Fruit fly (Drosophila melanogaster): ENCODE results near the gene CAH16.

Gene CAH16

DNA sequence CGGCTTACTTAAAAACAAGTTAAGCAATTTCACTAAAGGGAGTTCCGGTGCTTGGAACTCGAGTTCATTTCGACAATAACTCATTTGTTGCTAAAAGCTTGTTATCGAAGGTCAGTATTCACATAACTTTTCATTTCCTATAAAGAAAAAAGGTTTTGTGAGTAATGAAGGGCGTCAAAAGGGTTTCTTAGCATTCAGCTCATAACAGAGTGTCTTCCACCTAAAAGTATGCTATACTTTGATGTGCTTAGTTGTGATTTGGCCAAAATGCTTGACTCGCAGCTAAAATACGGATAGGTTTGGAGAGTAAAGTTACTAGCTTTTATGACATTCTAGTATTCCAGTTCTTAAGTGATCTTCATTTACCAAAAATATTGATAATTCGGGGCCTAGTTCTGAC lies 3.9 kb downstream of the CAH16 start:
- no peak for TF ChIP-seq CG15710 (tag; optimal IDR thresholded peaks at IDR 0.05)
- TF ChIP-seq rn (GFP tag; IDR thresholded peaks at IDR 0.05): no peak
- no peak for TF ChIP-seq Snoo (tag; optimal IDR thresholded peaks at IDR 0.05)
- no peak for TF ChIP-seq CG13204 (GFP tag; optimal IDR thresholded peaks at IDR 0.05)
- TF ChIP-seq CG14655 (GFP tag; optimal IDR thresholded peaks at IDR 0.05): no peak
- no peak for TF ChIP-seq Pif1A (GFP tag; optimal IDR thresholded peaks at IDR 0.05)
- TF ChIP-seq CG4496 (GFP tag; IDR thresholded peaks at IDR 0.05): no peak
- TF ChIP-seq fd96Ca (GFP tag; IDR thresholded peaks at IDR 0.05): no peak

dm6 chr3R:31265430-31265829 lies 5.4 kb downstream of the CAH16 start, which contains the start of gene ppk24:
ppk24 (plus strand) TSS chr3R:31265730.
- no peak for TF ChIP-seq CG14655 (GFP tag; optimal IDR thresholded peaks at IDR 0.05)
- no peak for TF ChIP-seq CG8159 (tag; optimal IDR thresholded peaks at IDR 0.05)
- no peak for TF ChIP-seq Ets98B (GFP tag; IDR thresholded peaks at IDR 0.05)
- no peak for TF ChIP-seq CG9948 (tag; optimal IDR thresholded peaks at IDR 0.05)
- no peak for TF ChIP-seq CG8301 (tag; optimal IDR thresholded peaks at IDR 0.05)
- no peak for TF ChIP-seq fd96Ca (GFP tag; IDR thresholded peaks at IDR 0.05)
- TF ChIP-seq Pif1A (GFP tag; optimal IDR thresholded peaks at IDR 0.05): no peak
- no peak for TF ChIP-seq CG34367 (tag; optimal IDR thresholded peaks at IDR 0.05)
- no peak for TF ChIP-seq Snoo (tag; optimal IDR thresholded peaks at IDR 0.05)

DNA sequence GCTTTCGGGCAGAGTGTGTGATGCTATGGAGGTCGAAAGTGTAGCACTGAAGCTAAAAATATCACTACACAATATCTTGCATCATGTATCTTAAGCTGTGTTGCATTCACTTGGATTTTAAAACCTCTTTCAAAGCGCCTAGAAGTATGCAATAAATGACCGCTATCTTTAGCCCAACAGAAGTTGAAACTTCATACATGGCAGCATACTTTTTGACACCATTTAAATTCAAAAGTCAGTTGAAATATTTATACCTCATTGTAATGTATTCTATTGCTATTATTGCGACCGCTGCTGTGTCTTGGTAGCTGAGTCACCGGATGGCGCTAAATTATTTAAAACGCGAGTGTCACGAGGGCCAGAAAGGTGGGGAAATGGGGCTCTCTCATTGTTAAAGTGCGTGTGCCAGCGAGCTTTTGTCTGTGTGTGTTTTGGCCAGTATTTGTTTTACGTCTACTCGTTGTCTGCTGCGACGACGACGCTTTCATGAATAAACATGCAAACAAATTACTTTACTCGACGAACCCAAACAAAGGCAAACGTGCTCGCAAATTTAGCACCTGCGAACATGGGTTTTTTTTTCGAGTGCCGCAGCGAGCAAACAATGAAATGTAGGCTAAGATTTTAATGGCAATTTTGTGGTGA lies 10.9 kb downstream of the CAH16 start:
- no peak for TF ChIP-seq CG15710 (tag; optimal IDR thresholded peaks at IDR 0.05)
- peak; percentile 15 for TF ChIP-seq CG8159 (tag; optimal IDR thresholded peaks at IDR 0.05)

dm6 chr3R:31285791-31286190 lies 25.7 kb downstream of the CAH16 start:
- TF ChIP-seq fd96Ca (GFP tag; IDR thresholded peaks at IDR 0.05) (no peak), CG8159 (tag; optimal IDR thresholded peaks at IDR 0.05) (peak; percentile 62), CG13204 (GFP tag; optimal IDR thresholded peaks at IDR 0.05) (no peak), CG17806 (tag; optimal IDR thresholded peaks at IDR 0.05) (peak; percentile 50), D1 (tag; optimal IDR thresholded peaks at IDR 0.05) (no peak), gl (tag; optimal IDR thresholded peaks at IDR 0.05) (no peak), CG9948 (tag; optimal IDR thresholded peaks at IDR 0.05) (peak; percentile 51), Pif1B (GFP tag; optimal IDR thresholded peaks at IDR 0.05) (no peak), CG12605 (GFP tag; IDR thresholded peaks at IDR 0.05) (no peak), CG10348 (GFP tag; IDR thresholded peaks at IDR 0.05) (no peak), Snoo (tag; optimal IDR thresholded peaks at IDR 0.05) (no peak), Ets98B (GFP tag; IDR thresholded peaks at IDR 0.05) (no peak), rn (GFP tag; IDR thresholded peaks at IDR 0.05) (no peak), CG32121 (GFP tag; IDR thresholded peaks at IDR 0.05) (no peak), CG4496 (GFP tag; IDR thresholded peaks at IDR 0.05) (no peak), CG8301 (tag; optimal IDR thresholded peaks at IDR 0.05) (peak; percentile 20), CG14655 (GFP tag; optimal IDR thresholded peaks at IDR 0.05) (peak; percentile 51), CG15710 (tag; optimal IDR thresholded peaks at IDR 0.05) (peak; percentile 51), Pif1A (GFP tag; optimal IDR thresholded peaks at IDR 0.05) (no peak), EcR (GFP tag; optimal IDR thresholded peaks at IDR 0.05) (no peak), CG34367 (tag; optimal IDR thresholded peaks at IDR 0.05) (peak; percentile 39)

DNA sequence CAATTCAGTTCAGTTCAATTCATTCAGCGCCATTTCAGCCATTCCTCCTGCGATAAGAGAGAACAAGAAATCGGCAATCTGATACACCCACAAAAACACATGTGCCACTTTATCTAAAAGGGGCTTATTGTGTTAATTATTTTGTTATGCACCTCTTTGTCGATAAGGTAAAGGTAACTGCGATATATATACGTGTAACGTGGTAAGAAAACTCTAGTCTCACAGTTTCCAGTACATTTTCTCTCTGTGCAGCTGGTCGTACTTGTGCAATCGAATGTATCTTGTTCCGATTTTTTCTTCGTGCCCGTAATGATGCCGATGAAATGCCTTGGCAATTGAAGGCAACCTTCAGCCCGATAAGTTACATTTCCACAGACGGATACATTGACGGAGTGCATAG lies 27.5 kb downstream of the CAH16 start:
- TF ChIP-seq CG9948 (tag; optimal IDR thresholded peaks at IDR 0.05): peak; percentile 34
- TF ChIP-seq CG4496 (GFP tag; IDR thresholded peaks at IDR 0.05): peak; percentile 66; the same call in 1 of the 3 replicates
- peak; percentile 40 for TF ChIP-seq Pif1A (GFP tag; optimal IDR thresholded peaks at IDR 0.05)
- TF ChIP-seq EcR (GFP tag; optimal IDR thresholded peaks at IDR 0.05): no peak
- TF ChIP-seq CG8159 (tag; optimal IDR thresholded peaks at IDR 0.05): peak; percentile 35
- TF ChIP-seq Ets98B (GFP tag; IDR thresholded peaks at IDR 0.05): 0 out of 2 replicates have a peak, but pooled peaks have one; percentile 15
- TF ChIP-seq CG17806 (tag; optimal IDR thresholded peaks at IDR 0.05): peak; percentile 30
- peak; percentile 36 for TF ChIP-seq Pif1B (GFP tag; optimal IDR thresholded peaks at IDR 0.05)
- peak; percentile 45 for TF ChIP-seq CG14655 (GFP tag; optimal IDR thresholded peaks at IDR 0.05)
- TF ChIP-seq fd96Ca (GFP tag; IDR thresholded peaks at IDR 0.05): peak; percentile 26; the same call in 1 of the 3 replicates
- TF ChIP-seq CG13204 (GFP tag; optimal IDR thresholded peaks at IDR 0.05): no peak
- TF ChIP-seq CG8301 (tag; optimal IDR thresholded peaks at IDR 0.05): peak; percentile 23
- TF ChIP-seq CG32121 (GFP tag; IDR thresholded peaks at IDR 0.05): no peak
- peak; percentile 10 for TF ChIP-seq CG34367 (tag; optimal IDR thresholded peaks at IDR 0.05)
- TF ChIP-seq CG10348 (GFP tag; IDR thresholded peaks at IDR 0.05): no peak

- TF ChIP-seq CG14655 (GFP tag; optimal IDR thresholded peaks at IDR 0.05) (peak; percentile 69), CG12605 (GFP tag; IDR thresholded peaks at IDR 0.05) (no peak), CG8301 (tag; optimal IDR thresholded peaks at IDR 0.05) (peak; percentile 59), CG4496 (GFP tag; IDR thresholded peaks at IDR 0.05) (peak; percentile 50; the same call in 1 of the 3 replicates), Pif1A (GFP tag; optimal IDR thresholded peaks at IDR 0.05) (peak; percentile 20)
These were observed 30.1 kb downstream of the CAH16 start for dm6 chr3R:31290195-31290594.

dm6 chr3R:31295694-31296093 lies 35.6 kb downstream of the CAH16 start:
- peak; percentile 80 for TF ChIP-seq CG4496 (GFP tag; IDR thresholded peaks at IDR 0.05)
- peak; percentile 63 for TF ChIP-seq Ets98B (GFP tag; IDR thresholded peaks at IDR 0.05)
- TF ChIP-seq Pif1A (GFP tag; optimal IDR thresholded peaks at IDR 0.05): peak; percentile 28
- TF ChIP-seq CG17806 (tag; optimal IDR thresholded peaks at IDR 0.05): peak; percentile 57
- peak; percentile 66 for TF ChIP-seq CG14655 (GFP tag; optimal IDR thresholded peaks at IDR 0.05)
- peak; percentile 62 for TF ChIP-seq CG8301 (tag; optimal IDR thresholded peaks at IDR 0.05)
- TF ChIP-seq CG8159 (tag; optimal IDR thresholded peaks at IDR 0.05): peak; percentile 63
- TF ChIP-seq Snoo (tag; optimal IDR thresholded peaks at IDR 0.05): peak; percentile 28
- TF ChIP-seq CG13204 (GFP tag; optimal IDR thresholded peaks at IDR 0.05): no peak
- peak; percentile 30 for TF ChIP-seq CG34367 (tag; optimal IDR thresholded peaks at IDR 0.05)
- TF ChIP-seq CG9948 (tag; optimal IDR thresholded peaks at IDR 0.05): peak; percentile 57
- TF ChIP-seq CG32121 (GFP tag; IDR thresholded peaks at IDR 0.05): peak; percentile 29; the same call in 1 of the 2 replicates
- peak; percentile 55 for TF ChIP-seq CG15710 (tag; optimal IDR thresholded peaks at IDR 0.05)
- no peak for TF ChIP-seq EcR (GFP tag; optimal IDR thresholded peaks at IDR 0.05)
- TF ChIP-seq D1 (tag; optimal IDR thresholded peaks at IDR 0.05): no peak
- TF ChIP-seq gl (tag; optimal IDR thresholded peaks at IDR 0.05): no peak
- no peak for TF ChIP-seq CG10348 (GFP tag; IDR thresholded peaks at IDR 0.05)
- TF ChIP-seq Pif1B (GFP tag; optimal IDR thresholded peaks at IDR 0.05): peak; percentile 10
- peak; percentile 36; the same call in 1 of the 2 replicates for TF ChIP-seq CG12605 (GFP tag; IDR thresholded peaks at IDR 0.05)
- peak; percentile 68; the same call in 2 of the 3 replicates for TF ChIP-seq fd96Ca (GFP tag; IDR thresholded peaks at IDR 0.05)
- peak; percentile 48; the same call in 1 of the 2 replicates for TF ChIP-seq rn (GFP tag; IDR thresholded peaks at IDR 0.05)
